Fruit fly (Drosophila melanogaster): Measurements from ENCODE around the gene Eig71Eb.

The Eig71Eb gene

dm6 chr3L:15662510-15662909, 12.8 kb downstream of the Eig71Eb start:
- TF ChIP-seq CG17801 (GFP tag; optimal IDR thresholded peaks at IDR 0.05; ENCODE audit: partially characterized antibody) = no peak

- TF ChIP-seq CG17801 (GFP tag; optimal IDR thresholded peaks at IDR 0.05; ENCODE audit: partially characterized antibody) = no peak
Measured at dm6 chr3L:15664199-15664794, 14.6 kb downstream of the Eig71Eb start.

- TF ChIP-seq CG17801 (GFP tag; optimal IDR thresholded peaks at IDR 0.05; ENCODE audit: partially characterized antibody) = no peak
Measured at dm6 chr3L:15665741-15666140, 16.0 kb downstream of the Eig71Eb start.

dm6 chr3L:15669939-15670338, 20.2 kb downstream of the Eig71Eb start:
- TF ChIP-seq CG17801 (GFP tag; optimal IDR thresholded peaks at IDR 0.05; ENCODE audit: partially characterized antibody) = no peak

- TF ChIP-seq CG17801 (GFP tag; optimal IDR thresholded peaks at IDR 0.05; ENCODE audit: partially characterized antibody) = no peak
Measured at dm6 chr3L:15670455-15670854, 20.7 kb downstream of the Eig71Eb start.

- no peak for TF ChIP-seq CG17801 (GFP tag; optimal IDR thresholded peaks at IDR 0.05; ENCODE audit: partially characterized antibody)
Measured at dm6 chr3L:15672800-15673199, 23.1 kb downstream of the Eig71Eb start.

- no peak for TF ChIP-seq CG17801 (GFP tag; optimal IDR thresholded peaks at IDR 0.05; ENCODE audit: partially characterized antibody)
Measured at dm6 chr3L:15675111-15675510, 25.4 kb downstream of the Eig71Eb start.

dm6 chr3L:15677662-15678061, 27.9 kb downstream of the Eig71Eb start:
- TF ChIP-seq CG17801 (GFP tag; optimal IDR thresholded peaks at IDR 0.05; ENCODE audit: partially characterized antibody) = no peak

dm6 chr3L:15678284-15678683, 28.5 kb downstream of the Eig71Eb start:
- no peak for TF ChIP-seq CG17801 (GFP tag; optimal IDR thresholded peaks at IDR 0.05; ENCODE audit: partially characterized antibody)

dm6 chr3L:15679420-15679819, 29.7 kb downstream of the Eig71Eb start, which contains the start of gene CG7304:
Gene CG7304, plus strand, starts transcription at chr3L:15679720.
- no peak for TF ChIP-seq CG17801 (GFP tag; optimal IDR thresholded peaks at IDR 0.05; ENCODE audit: partially characterized antibody)

dm6 chr3L:15683345-15683922, 33.7 kb downstream of the Eig71Eb start, which contains the start of the genes CG7579 and Pgant8:
Gene CG7579, minus strand, starts transcription at chr3L:15683445.
Gene Pgant8, plus strand, starts transcription at chr3L:15683872.
- no peak for TF ChIP-seq CG17801 (GFP tag; optimal IDR thresholded peaks at IDR 0.05; ENCODE audit: partially characterized antibody)

dm6 chr3L:15684017-15684416, 34.3 kb downstream of the Eig71Eb start:
- no peak for TF ChIP-seq CG17801 (GFP tag; optimal IDR thresholded peaks at IDR 0.05; ENCODE audit: partially characterized antibody)

- TF ChIP-seq CG17801 (GFP tag; optimal IDR thresholded peaks at IDR 0.05; ENCODE audit: partially characterized antibody) = no peak
Measured at dm6 chr3L:15687802-15688201, 38.1 kb downstream of the Eig71Eb start, which contains the start of gene CG34452. Gene CG34452, minus strand, starts transcription at chr3L:15687902.

dm6 chr3L:15689518-15689917, 39.8 kb downstream of the Eig71Eb start:
- no peak for TF ChIP-seq CG17801 (GFP tag; optimal IDR thresholded peaks at IDR 0.05; ENCODE audit: partially characterized antibody)

- no peak for TF ChIP-seq CG17801 (GFP tag; optimal IDR thresholded peaks at IDR 0.05; ENCODE audit: partially characterized antibody)
Measured at dm6 chr3L:15690711-15691591, 41.2 kb downstream of the Eig71Eb start.

dm6 chr3L:15691968-15692367, 42.2 kb downstream of the Eig71Eb start, which contains the start of gene CG34451:
Gene CG34451, minus strand, starts transcription at chr3L:15692068.
- no peak for TF ChIP-seq CG17801 (GFP tag; optimal IDR thresholded peaks at IDR 0.05; ENCODE audit: partially characterized antibody)

All from ovary, adult (tissue).